Worm (Caenorhabditis elegans) whole organism, early embryonic: Measurements from ENCODE around the gene atg-13.

Experiments
- aly-1 ChIP-seq: sonication (generic microtip); optimal IDR thresholded peaks from 2 replicates; lab custom pipeline; 2016; ENCODE audit warnings: missing genetic modification characterization, missing compliant biosample characterization
- ama-1 ChIP-seq: fragments of 150-350 bp; optimal IDR thresholded peaks from 2 replicates; lab custom pipeline; 2014
- ceh-36 ChIP-seq: sonication (generic microtip); optimal IDR thresholded peaks from 2 replicates; lab custom pipeline; 2016; ENCODE audit warnings: missing genetic modification characterization, inconsistent platforms, missing compliant biosample characterization
- ets-7 ChIP-seq: sonication (generic microtip); optimal IDR thresholded peaks from 2 replicates; lab custom pipeline; 2016; ENCODE audit warnings: missing genotype, missing genetic modification characterization, missing compliant biosample characterization
- flt-1 ChIP-seq: fragments of 200-800 bp; sonication (Bioruptor generic); IDR thresholded peaks from 2 replicates; pipeline ENCODE4 v1.3.6; 2022; ENCODE audit warnings: missing genetic modification characterization, missing compliant biosample characterization
- hmbx-1 ChIP-seq: sonication (generic microtip); optimal IDR thresholded peaks from 2 replicates; lab custom pipeline; 2016; ENCODE audit warnings: mild to moderate bottlenecking, missing genetic modification characterization, missing compliant biosample characterization
- hmg-4 ChIP-seq: fragments of 200-800 bp; sonication (Bioruptor generic); optimal IDR thresholded peaks from 2 replicates; lab custom pipeline; 2018; ENCODE audit warnings: mild to moderate bottlenecking, missing genetic modification characterization, missing compliant biosample characterization
- scrt-1 ChIP-seq: fragments of 200-800 bp; sonication (Bioruptor generic); IDR thresholded peaks from 2 replicates; pipeline ENCODE4 v1.3.6; 2022; ENCODE audit warnings: missing genetic modification characterization, missing compliant biosample characterization
- sea-1 ChIP-seq: fragments of 200-800 bp; sonication (Bioruptor generic); conservative IDR thresholded peaks from 2 replicates; pipeline ENCODE4 v1.3.6; 2022; ENCODE audit warnings: missing genetic modification characterization, missing compliant biosample characterization
- tbx-11 ChIP-seq: fragments of 200-800 bp; sonication (Bioruptor generic); IDR thresholded peaks from 2 replicates; pipeline ENCODE4 v1.3.6; 2022; ENCODE audit warnings: missing genetic modification characterization, missing compliant biosample characterization
- tbx-37 ChIP-seq: fragments of 200-800 bp; sonication (Bioruptor generic); conservative IDR thresholded peaks from 2 replicates; pipeline ENCODE4 v1.3.6; 2022; ENCODE audit warnings: missing genetic modification reagents, missing genetic modification characterization, missing compliant biosample characterization

ce11 chrIII:8108490-8108889 is 49.5 kb downstream of the atg-13 start, which contains the start of gene C14B9.3:
- TF ChIP-seq sea-1 (GFP tag; lab: Robert Waterston, UW) (no peak), aly-1 (tag; lab: Kevin White, UChicago) (no peak), scrt-1 (no peak), ama-1 (lab: Kevin White, UChicago) (no peak), hmbx-1 (tag; lab: Kevin White, UChicago) (no peak), ets-7 (tag; lab: Kevin White, UChicago) (no peak), ceh-36 (no peak), flt-1 (no peak), hmg-4 (GFP tag; lab: Kevin White, UChicago) (no peak), tbx-11 (GFP tag; lab: Robert Waterston, UW) (no peak), tbx-37 (no peak)
